Fruit fly (Drosophila melanogaster) whole organism, prepupa: ENCODE measurements around the gene pit.

ENCODE experiments used
- Blimp-1 ChIP-seq: fragments of 200-800 bp; sonication (Bioruptor generic); optimal IDR thresholded peaks from 3 replicates; lab custom pipeline; 2017; ENCODE audit warnings: missing biosample characterization, missing genetic modification characterization, mild to moderate bottlenecking, moderate library complexity, missing genetic modification reagents
- CG10631 ChIP-seq: fragments of 200-800 bp; sonication (Bioruptor generic); optimal IDR thresholded peaks from 2 replicates; lab custom pipeline; 2016; ENCODE audit warnings: missing biosample characterization, missing genetic modification characterization
- CG10669 ChIP-seq: fragments of 200-800 bp; sonication (Bioruptor generic); optimal IDR thresholded peaks from 3 replicates; lab custom pipeline; 2018; ENCODE audit warnings: missing biosample characterization, mild to moderate bottlenecking, missing genetic modification characterization, moderate library complexity
- CG11294 ChIP-seq: fragments of 200-800 bp; sonication (Bioruptor generic); IDR thresholded peaks from 2 replicates; pipeline ENCODE4 v1.3.6; 2022; ENCODE audit warnings: missing biosample characterization, missing genetic modification characterization
- CG11902 ChIP-seq: fragments of 200-800 bp; sonication (Bioruptor generic); optimal IDR thresholded peaks from 3 replicates; lab custom pipeline; 2016; ENCODE audit warnings: missing biosample characterization, missing genetic modification characterization
- CG15336 ChIP-seq: fragments of 200-800 bp; sonication (Bioruptor generic); IDR thresholded peaks from 2 replicates; pipeline ENCODE4 v1.3.6; 2022; ENCODE audit warnings: missing biosample characterization, missing genetic modification characterization
- CG1621 ChIP-seq: fragments of 200-800 bp; sonication (Bioruptor generic); optimal IDR thresholded peaks from 3 replicates; lab custom pipeline; 2018; ENCODE audit warnings: missing biosample characterization, mild to moderate bottlenecking, missing genetic modification characterization
- CG3032 ChIP-seq: fragments of 200-800 bp; optimal IDR thresholded peaks from 2 replicates; lab custom pipeline; 2019; ENCODE audit warnings: missing biosample characterization, mild to moderate bottlenecking, missing genetic modification characterization, moderate library complexity
- CG31627 ChIP-seq: fragments of 200-800 bp; sonication (Bioruptor generic); optimal IDR thresholded peaks from 3 replicates; lab custom pipeline; 2016; ENCODE audit warnings: missing biosample characterization, missing genetic modification characterization
- CG3919 ChIP-seq: fragments of 200-800 bp; sonication (Bioruptor generic); optimal IDR thresholded peaks from 3 replicates; lab custom pipeline; 2016; ENCODE audit warnings: missing biosample characterization, missing genetic modification characterization
- CG4318 ChIP-seq: fragments of 200-800 bp; sonication (Bioruptor generic); optimal IDR thresholded peaks from 3 replicates; lab custom pipeline; 2017; ENCODE audit warnings: missing biosample characterization, mild to moderate bottlenecking, missing genetic modification characterization
- CG6163 ChIP-seq: fragments of 200-800 bp; sonication (Bioruptor generic); IDR thresholded peaks from 3 replicates; pipeline ENCODE4 v1.3.6; 2022; ENCODE audit warnings: missing biosample characterization, missing genetic modification characterization
- CG6808 ChIP-seq: fragments of 200-800 bp; sonication (Bioruptor generic); optimal IDR thresholded peaks from 3 replicates; lab custom pipeline; 2017; ENCODE audit warnings: missing biosample characterization, missing genetic modification characterization, mild to moderate bottlenecking, moderate library complexity, missing genetic modification reagents
- CG7368 ChIP-seq: fragments of 200-800 bp; sonication (Bioruptor generic); optimal IDR thresholded peaks from 3 replicates; lab custom pipeline; 2016; ENCODE audit warnings: missing biosample characterization, missing genetic modification characterization
- CG8119 ChIP-seq: fragments of 200-800 bp; sonication (Bioruptor generic); IDR thresholded peaks from 3 replicates; pipeline ENCODE4 v1.3.6; 2022; ENCODE audit warnings: missing biosample characterization, missing genetic modification characterization
- CG8319 ChIP-seq: fragments of 200-800 bp; sonication (Bioruptor generic); optimal IDR thresholded peaks from 3 replicates; lab custom pipeline; 2016; ENCODE audit warnings: missing biosample characterization, missing genetic modification characterization
- Eip75B ChIP-seq: fragments of 200-800 bp; sonication (Bioruptor generic); optimal IDR thresholded peaks from 3 replicates; lab custom pipeline; 2016; ENCODE audit warnings: missing biosample characterization, missing genetic modification characterization
- Eip78C ChIP-seq: fragments of 200-800 bp; sonication (Bioruptor generic); peaks from one replicate; lab custom pipeline; 2016; ENCODE audit warnings: missing biosample characterization, missing genetic modification characterization
- Eip93F ChIP-seq: fragments of 200-800 bp; sonication (Bioruptor generic); optimal IDR thresholded peaks from 2 replicates; lab custom pipeline; 2016; ENCODE audit warnings: missing biosample characterization, mild to moderate bottlenecking, missing genetic modification characterization
- Ets21C ChIP-seq: fragments of 200-800 bp; sonication (Bioruptor generic); optimal IDR thresholded peaks from 3 replicates; lab custom pipeline; 2016; ENCODE audit warnings: missing biosample characterization, missing genetic modification characterization
- Hr39 ChIP-seq: fragments of 200-800 bp; sonication (Bioruptor generic); optimal IDR thresholded peaks from 2 replicates; lab custom pipeline; 2016; ENCODE audit warnings: missing biosample characterization, missing genetic modification characterization
- Hr4 ChIP-seq: fragments of 200-800 bp; sonication (Bioruptor generic); optimal IDR thresholded peaks from 3 replicates; lab custom pipeline; 2016; ENCODE audit warnings: missing biosample characterization, missing genetic modification characterization
- Lpt ChIP-seq: fragments of 200-800 bp; sonication (Bioruptor generic); optimal IDR thresholded peaks from 3 replicates; lab custom pipeline; 2016; ENCODE audit warnings: missing biosample characterization, missing genetic modification characterization
- Met ChIP-seq: fragments of 200-800 bp; sonication (Bioruptor generic); optimal IDR thresholded peaks from 3 replicates; lab custom pipeline; 2016; ENCODE audit warnings: missing biosample characterization, missing genetic modification characterization
- OdsH ChIP-seq: fragments of 200-800 bp; sonication (Bioruptor generic); optimal IDR thresholded peaks from 3 replicates; lab custom pipeline; 2016; ENCODE audit warnings: missing biosample characterization, missing genetic modification characterization
- Smox ChIP-seq: fragments of 200-800 bp; sonication (Bioruptor generic); optimal IDR thresholded peaks from 3 replicates; lab custom pipeline; 2016; ENCODE audit warnings: missing biosample characterization, missing genetic modification characterization
- Sox102F ChIP-seq: fragments of 200-800 bp; sonication (Bioruptor generic); optimal IDR thresholded peaks from 2 replicates; lab custom pipeline; 2016; ENCODE audit warnings: missing biosample characterization, mild to moderate bottlenecking, missing genetic modification characterization
- achi ChIP-seq: fragments of 200-800 bp; sonication (Bioruptor generic); optimal IDR thresholded peaks from 3 replicates; lab custom pipeline; 2016; ENCODE audit warnings: missing biosample characterization, missing genetic modification characterization
- cyc ChIP-seq: fragments of 200-800 bp; sonication (Bioruptor generic); optimal IDR thresholded peaks from 3 replicates; lab custom pipeline; 2016; ENCODE audit warnings: missing biosample characterization, missing genetic modification characterization
- dac ChIP-seq: fragments of 200-800 bp; sonication (Bioruptor generic); optimal IDR thresholded peaks from 2 replicates; lab custom pipeline; 2017; ENCODE audit warnings: missing biosample characterization, mild to moderate bottlenecking, missing genetic modification characterization
- dsx ChIP-seq: fragments of 200-800 bp; optimal IDR thresholded peaks from 3 replicates; lab custom pipeline; 2019; ENCODE audit warnings: missing biosample characterization, mild to moderate bottlenecking, missing genetic modification characterization, moderate library complexity; ENCODE audit not compliant: poor library complexity, severe bottlenecking
- eg ChIP-seq: fragments of 200-800 bp; sonication (Bioruptor generic); IDR thresholded peaks from 3 replicates; pipeline ENCODE4 v1.3.6; 2022; ENCODE audit warnings: missing biosample characterization, missing genetic modification characterization
- fd59A ChIP-seq: fragments of 200-800 bp; sonication (Bioruptor generic); optimal IDR thresholded peaks from 2 replicates; lab custom pipeline; 2017; ENCODE audit warnings: missing biosample characterization, mild to moderate bottlenecking, missing genetic modification characterization, missing genetic modification reagents
- fd85E ChIP-seq: fragments of 200-800 bp; sonication (Bioruptor generic); optimal IDR thresholded peaks from 3 replicates; lab custom pipeline; 2016; ENCODE audit warnings: missing biosample characterization, missing genetic modification characterization
- fkh ChIP-seq: fragments of 200-800 bp; sonication (Bioruptor generic); optimal IDR thresholded peaks from 3 replicates; lab custom pipeline; 2017; ENCODE audit warnings: missing biosample characterization, mild to moderate bottlenecking, missing genetic modification characterization, moderate library complexity
- lz ChIP-seq: fragments of 200-800 bp; sonication (Bioruptor generic); optimal IDR thresholded peaks from 3 replicates; lab custom pipeline; 2016; ENCODE audit warnings: missing biosample characterization, missing genetic modification characterization
- net ChIP-seq: fragments of 200-800 bp; sonication (Bioruptor generic); optimal IDR thresholded peaks from 3 replicates; lab custom pipeline; 2016; ENCODE audit warnings: missing biosample characterization, missing genetic modification characterization
- salr ChIP-seq, 2 experiments: fragments of 200-800 bp; sonication (Bioruptor generic); optimal IDR thresholded peaks; 3 replicates each; lab custom pipeline; 2016 to 2018; ENCODE audit warnings: missing biosample characterization in 2 of 2, missing genetic modification characterization in 2 of 2, mild to moderate bottlenecking in 1 of 2
- spab ChIP-seq: fragments of 200-800 bp; sonication (Bioruptor generic); optimal IDR thresholded peaks from 2 replicates; lab custom pipeline; 2017; ENCODE audit warnings: missing biosample characterization, mild to moderate bottlenecking, missing genetic modification characterization, missing genetic modification reagents
- ss ChIP-seq, 2 experiments: fragments of 200-800 bp; sonication (Bioruptor generic); optimal IDR thresholded peaks; 2 replicates in 1 of 2; 3 replicates in 1 of 2; lab custom pipeline; 2017 to 2018; ENCODE audit warnings: mild to moderate bottlenecking in 2 of 2, missing biosample characterization in 2 of 2, missing genetic modification characterization in 2 of 2, moderate library complexity in 1 of 2
- svp ChIP-seq: fragments of 200-800 bp; sonication (Bioruptor generic); peaks from one replicate; lab custom pipeline; 2016; ENCODE audit warnings: missing biosample characterization, missing genetic modification characterization
- topi ChIP-seq: fragments of 200-800 bp; sonication (Bioruptor generic); optimal IDR thresholded peaks from 3 replicates; lab custom pipeline; 2016; ENCODE audit warnings: missing biosample characterization, missing genetic modification characterization

Gene pit

dm6 chr3R:22041625-22042282 lies 7.7 kb downstream of the pit start, which contains the start of gene how (continued):
- peak; percentile 32 for TF ChIP-seq Sox102F
- TF ChIP-seq achi (GFP tag; lab: Kevin White, UChicago), result no peak
- peak; percentile 27 for TF ChIP-seq Lpt (GFP tag; lab: Kevin White, UChicago)
- no peak for TF ChIP-seq svp (GFP tag; lab: Kevin White, UChicago)
- TF ChIP-seq CG11902, result no peak
- TF ChIP-seq CG8119 (GFP tag; lab: Robert Waterston, UW), result peak; percentile 36; the same call in 1 of the 3 replicates
- no peak for TF ChIP-seq fd85E (GFP tag; lab: Kevin White, UChicago)
- TF ChIP-seq Blimp-1, result no peak
- TF ChIP-seq net (GFP tag; lab: Kevin White, UChicago), result no peak
- no peak for TF ChIP-seq CG10669 (GFP tag; lab: Kevin White, UChicago)
- no peak for TF ChIP-seq Eip93F (GFP tag; lab: Kevin White, UChicago)

dm6 chr3R:22042283-22042875 lies 8.3 kb downstream of the pit start:
- peak; percentile 74 for TF ChIP-seq achi (GFP tag; lab: Kevin White, UChicago)
- TF ChIP-seq CG15336 (GFP tag; lab: Robert Waterston, UW), result 0 out of 2 replicates have a peak, but pooled peaks have one; percentile 8
- peak in 1 of 2 experiments; percentile 2 for TF ChIP-seq ss (GFP tag; optimal IDR thresholded peaks at IDR 0.05; lab: Kevin White, UChicago)
- TF ChIP-seq dsx (GFP tag; lab: Kevin White, UChicago), result peak; percentile 0
- TF ChIP-seq CG6808 (GFP tag; lab: Kevin White, UChicago), result no peak
- peak; percentile 71 for TF ChIP-seq Eip78C (GFP tag; lab: Kevin White, UChicago)

dm6 chr3R:22042982-22043381 lies 8.9 kb downstream of the pit start:
- TF ChIP-seq CG6163 (GFP tag; lab: Robert Waterston, UW), result peak; percentile 9; the same call in 1 of the 3 replicates
- TF ChIP-seq CG8319 (GFP tag; lab: Kevin White, UChicago), result no peak
- TF ChIP-seq svp (GFP tag; lab: Kevin White, UChicago), result peak; percentile 77
- no peak for TF ChIP-seq Eip78C (GFP tag; lab: Kevin White, UChicago)
- TF ChIP-seq dac (GFP tag; lab: Kevin White, UChicago), result no peak
- no peak for TF ChIP-seq fkh
- TF ChIP-seq Sox102F, result no peak
- TF ChIP-seq ss (GFP tag; optimal IDR thresholded peaks at IDR 0.05; lab: Kevin White, UChicago), result no peak

- peak; percentile 67 for TF ChIP-seq dsx (GFP tag; lab: Kevin White, UChicago)
- no peak for TF ChIP-seq Eip75B (GFP tag; lab: Kevin White, UChicago)
- no peak for TF ChIP-seq achi (GFP tag; lab: Kevin White, UChicago)
- TF ChIP-seq Hr39 (GFP tag; lab: Kevin White, UChicago), result peak; percentile 40
- TF ChIP-seq spab (GFP tag; lab: Kevin White, UChicago), result no peak
- TF ChIP-seq CG3919 (GFP tag; lab: Kevin White, UChicago), result peak; percentile 34
- TF ChIP-seq CG10631, result peak; percentile 31
- TF ChIP-seq Hr4 (GFP tag; lab: Kevin White, UChicago), result no peak
- no peak for TF ChIP-seq Eip93F (GFP tag; lab: Kevin White, UChicago)
- TF ChIP-seq CG7368, result no peak
- TF ChIP-seq CG11294 (GFP tag; lab: Robert Waterston, UW), result no peak
- TF ChIP-seq Met, result peak; percentile 35
- TF ChIP-seq salr (GFP tag; optimal IDR thresholded peaks at IDR 0.05; lab: Kevin White, UChicago), result no peak
- no peak for TF ChIP-seq CG1621 (tag; lab: Kevin White, UChicago)
- peak; percentile 29 for TF ChIP-seq Smox (GFP tag; lab: Kevin White, UChicago)
- no peak for TF ChIP-seq eg (GFP tag; lab: Robert Waterston, UW)
- TF ChIP-seq CG8119 (GFP tag; lab: Robert Waterston, UW), result no peak
- peak; percentile 40 for TF ChIP-seq cyc
- no peak for TF ChIP-seq fd59A
- TF ChIP-seq lz (GFP tag; lab: Kevin White, UChicago), result peak; percentile 32
- no peak for TF ChIP-seq CG4318
- TF ChIP-seq CG8319 (GFP tag; lab: Kevin White, UChicago), result no peak
- TF ChIP-seq CG31627 (GFP tag; lab: Kevin White, UChicago), result peak; percentile 31
- TF ChIP-seq CG3032 (tag; lab: Kevin White, UChicago), result no peak
- TF ChIP-seq OdsH (GFP tag; lab: Kevin White, UChicago), result no peak
- TF ChIP-seq Ets21C, result no peak
- peak; percentile 10 for TF ChIP-seq topi (GFP tag; lab: Kevin White, UChicago)
These were observed 9.8 kb downstream of the pit start for dm6 chr3R:22043748-22044402.
